Worm (Caenorhabditis elegans): ENCODE results near the gene Y77E11A.12.

The Y77E11A.12 gene

DNA sequence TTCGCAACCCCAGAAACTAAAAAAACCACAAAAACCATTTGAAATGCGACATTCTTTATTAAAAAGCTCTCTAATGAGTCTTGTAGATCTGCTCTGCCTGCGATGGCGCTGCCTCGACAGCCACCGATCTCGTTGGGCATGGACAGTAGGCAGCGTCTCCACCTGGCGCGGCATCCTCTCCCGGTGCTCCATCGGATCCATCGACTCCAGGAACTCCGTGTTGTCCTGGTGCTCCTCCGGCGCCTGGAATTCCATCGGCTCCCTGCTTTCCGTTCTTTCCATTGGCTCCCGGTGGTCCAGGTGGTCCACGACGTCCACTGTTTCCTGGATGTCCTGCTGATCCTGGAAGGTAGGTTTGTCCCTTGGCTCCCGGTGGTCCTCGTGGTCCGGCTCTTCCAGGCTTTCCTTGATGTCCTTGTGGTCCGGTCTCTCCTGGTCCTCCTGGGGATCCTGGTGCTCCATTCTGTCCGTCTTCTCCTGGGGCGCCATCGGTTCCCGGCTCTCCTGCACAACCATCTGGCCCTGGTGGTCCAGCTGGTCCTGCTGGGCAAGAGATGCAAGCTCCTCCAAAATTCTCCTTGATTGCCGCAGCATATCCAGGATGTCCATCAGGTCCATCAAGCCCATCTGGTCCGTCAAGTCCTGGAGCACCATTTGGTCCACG lies 15.0 kb downstream of the Y77E11A.12 start:
- TF ChIP-seq tbx-8 (GFP tag; optimal IDR thresholded peaks at IDR 0.05) (no peak), ceh-83 (GFP tag; optimal IDR thresholded peaks at IDR 0.05) (no peak), lsy-2 (tag; optimal IDR thresholded peaks at IDR 0.05) (no peak)

DNA sequence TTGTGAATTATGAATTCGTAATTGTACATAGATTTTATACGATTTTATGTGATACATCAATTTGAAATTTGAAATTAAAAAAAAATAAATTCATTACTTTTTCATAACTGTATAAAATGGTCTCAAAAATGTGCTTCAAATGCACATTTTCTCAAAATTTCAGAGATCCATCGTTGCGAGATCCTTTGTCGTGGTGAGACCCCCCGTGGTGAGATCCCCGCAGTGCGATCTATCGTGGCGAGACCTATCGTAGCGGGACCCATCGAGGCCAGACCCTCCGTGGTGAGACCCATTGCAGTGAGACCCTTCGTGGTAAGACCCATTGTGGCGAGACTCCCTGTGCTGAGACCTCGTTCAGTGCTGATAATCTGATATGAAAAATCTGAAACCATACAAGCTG lies 15.5 kb downstream of the Y77E11A.12 start:
- TF ChIP-seq mep-1 (tag; optimal IDR thresholded peaks at IDR 0.05) (no peak), ztf-11 (tag; optimal IDR thresholded peaks at IDR 0.05) (no peak), blmp-1 (tag; optimal IDR thresholded peaks at IDR 0.05) (no peak), tbx-8 (GFP tag; optimal IDR thresholded peaks at IDR 0.05) (no peak), ceh-39 (tag; optimal IDR thresholded peaks at IDR 0.05) (no peak), lin-13 (tag; optimal IDR thresholded peaks at IDR 0.05) (no peak), M03D4.4 (tag; optimal IDR thresholded peaks at IDR 0.05) (no peak), bed-3 (GFP tag; optimal IDR thresholded peaks at IDR 0.05) (no peak), lsy-2 (tag; optimal IDR thresholded peaks at IDR 0.05) (no peak), ces-1 (GFP tag; optimal IDR thresholded peaks at IDR 0.05) (no peak), drap-1 (GFP tag; optimal IDR thresholded peaks at IDR 0.05) (no peak), elt-1 (tag; optimal IDR thresholded peaks at IDR 0.05; ENCODE audit: borderline replicate concordance, insufficient read depth) (no peak), mls-2 (tag; optimal IDR thresholded peaks at IDR 0.05) (no peak), unc-120 (tag; optimal IDR thresholded peaks at IDR 0.05; ENCODE audit: poor library complexity, severe bottlenecking) (no peak), flh-1 (GFP tag; optimal IDR thresholded peaks at IDR 0.05) (no peak)

DNA sequence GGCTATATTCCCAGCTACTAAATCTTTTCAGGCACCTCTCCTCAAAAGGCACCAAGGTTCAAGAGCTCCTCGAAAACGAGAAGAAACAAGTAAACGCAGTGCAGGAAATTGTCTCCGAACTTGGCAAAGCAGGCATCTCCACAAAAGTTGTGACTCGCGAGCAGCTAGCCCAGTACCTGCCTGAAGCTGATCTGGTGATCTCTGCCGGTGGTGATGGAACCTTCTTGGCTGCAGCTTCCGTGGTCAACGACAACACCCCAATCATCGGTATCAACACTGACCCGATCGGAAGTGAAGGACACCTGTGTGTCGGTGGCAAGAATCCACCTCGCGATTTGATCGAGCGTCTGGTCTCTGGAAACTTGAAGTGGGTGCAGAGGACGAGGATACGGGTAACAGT lies 16.7 kb downstream of the Y77E11A.12 start:
- TF ChIP-seq tbx-8 (GFP tag; optimal IDR thresholded peaks at IDR 0.05) (no peak), ces-1 (GFP tag; optimal IDR thresholded peaks at IDR 0.05) (no peak), unc-120 (tag; optimal IDR thresholded peaks at IDR 0.05; ENCODE audit: poor library complexity, severe bottlenecking) (no peak), ham-2 (GFP tag; optimal IDR thresholded peaks at IDR 0.05) (no peak), sptf-1 (tag; optimal IDR thresholded peaks at IDR 0.05) (no peak), M03D4.4 (tag; optimal IDR thresholded peaks at IDR 0.05) (no peak), cnd-1 (tag; optimal IDR thresholded peaks at IDR 0.05) (no peak), mep-1 (tag; optimal IDR thresholded peaks at IDR 0.05) (no peak)

DNA sequence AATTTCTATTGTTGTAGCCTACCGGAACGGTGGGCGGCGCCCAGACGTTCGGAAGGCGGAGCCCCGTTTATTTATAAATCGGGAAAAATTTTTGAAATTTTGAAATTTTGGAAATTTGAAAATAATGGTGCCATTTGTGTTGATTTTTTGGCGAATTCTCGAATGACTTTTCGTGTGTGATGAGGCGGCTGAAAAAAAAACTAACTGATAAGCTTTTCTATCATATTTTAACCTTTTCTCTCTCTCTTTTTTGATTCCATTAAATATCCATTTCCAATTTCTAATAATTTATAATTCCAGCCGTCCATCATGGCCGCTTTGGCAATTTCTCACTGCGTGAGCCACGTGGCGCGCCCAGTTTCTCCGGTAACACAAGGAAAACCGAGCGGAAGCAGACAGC lies 18.1 kb downstream of the Y77E11A.12 start, which contains the start of gene nadk-1:
Gene nadk-1 (plus strand): TSS at position 301 of the 400 bp plus-strand sequence.
- TF ChIP-seq mls-2 (tag; optimal IDR thresholded peaks at IDR 0.05) (no peak), hlh-1 (tag; optimal IDR thresholded peaks at IDR 0.05) (no peak), bed-3 (GFP tag; optimal IDR thresholded peaks at IDR 0.05) (no peak), nhr-2 (tag; optimal IDR thresholded peaks at IDR 0.05) (no peak), tbx-8 (GFP tag; optimal IDR thresholded peaks at IDR 0.05) (no peak), ztf-11 (tag; optimal IDR thresholded peaks at IDR 0.05) (no peak), ham-2 (GFP tag; optimal IDR thresholded peaks at IDR 0.05) (no peak), mab-5 (tag; optimal IDR thresholded peaks at IDR 0.05) (no peak), nhr-12 (tag; optimal IDR thresholded peaks at IDR 0.05) (no peak), unc-62 (GFP tag; optimal IDR thresholded peaks at IDR 0.05) (no peak), ceh-43 (GFP tag; optimal IDR thresholded peaks at IDR 0.05) (no peak), nhr-76 (tag; optimal IDR thresholded peaks at IDR 0.05) (no peak), pha-4 (tag; optimal IDR thresholded peaks at IDR 0.05) (no peak), unc-120 (tag; optimal IDR thresholded peaks at IDR 0.05; ENCODE audit: poor library complexity, severe bottlenecking) (no peak)

DNA sequence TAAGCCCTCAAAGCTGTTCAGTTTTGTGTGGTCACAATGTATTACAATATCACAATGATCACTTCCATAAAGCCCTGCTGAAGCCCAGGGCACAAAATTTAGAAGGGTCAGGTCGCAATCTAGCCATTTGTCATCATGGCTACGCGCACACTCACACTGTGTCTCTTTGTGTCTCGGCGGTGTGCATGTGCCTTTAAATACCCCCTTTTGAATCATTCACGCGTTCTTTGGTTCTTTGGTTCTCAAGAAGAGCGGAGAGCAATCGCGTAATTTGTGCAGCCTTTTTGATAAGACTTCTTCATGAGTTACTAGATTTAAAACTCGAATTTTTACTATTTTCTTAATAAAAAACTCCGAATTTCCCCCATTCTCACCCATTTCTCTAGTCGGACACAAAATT lies 19.9 kb downstream of the Y77E11A.12 start:
- TF ChIP-seq elt-3 (tag; optimal IDR thresholded peaks at IDR 0.05) (no peak), ztf-11 (tag; optimal IDR thresholded peaks at IDR 0.05) (no peak), nhr-28 (tag; optimal IDR thresholded peaks at IDR 0.05) (no peak), zip-8 (tag; optimal IDR thresholded peaks at IDR 0.05) (no peak), mls-2 (tag; optimal IDR thresholded peaks at IDR 0.05) (no peak), blmp-1 (tag; optimal IDR thresholded peaks at IDR 0.05) (no peak), sptf-1 (tag; optimal IDR thresholded peaks at IDR 0.05) (no peak), pha-4 (tag; optimal IDR thresholded peaks at IDR 0.05) (no peak), unc-39 (tag; optimal IDR thresholded peaks at IDR 0.05) (no peak), nhr-2 (tag; optimal IDR thresholded peaks at IDR 0.05) (no peak), ceh-43 (GFP tag; optimal IDR thresholded peaks at IDR 0.05) (no peak)
